Fruit fly (Drosophila melanogaster) ovary, adult (tissue): ENCODE measurements around the gene CG43367.
A peak's percentile ranks its signal among the peaks of the same experiment; 100 is the strongest.

Experiments used
- CG17801 ChIP-seq: fragments of 200-800 bp; optimal IDR thresholded peaks from 2 replicates; lab custom pipeline; 2019; ENCODE audit warnings: missing biosample characterization, mild to moderate bottlenecking, missing genetic modification characterization, moderate library complexity; ENCODE audit not compliant: partially characterized antibody

Gene CG43367

DNA sequence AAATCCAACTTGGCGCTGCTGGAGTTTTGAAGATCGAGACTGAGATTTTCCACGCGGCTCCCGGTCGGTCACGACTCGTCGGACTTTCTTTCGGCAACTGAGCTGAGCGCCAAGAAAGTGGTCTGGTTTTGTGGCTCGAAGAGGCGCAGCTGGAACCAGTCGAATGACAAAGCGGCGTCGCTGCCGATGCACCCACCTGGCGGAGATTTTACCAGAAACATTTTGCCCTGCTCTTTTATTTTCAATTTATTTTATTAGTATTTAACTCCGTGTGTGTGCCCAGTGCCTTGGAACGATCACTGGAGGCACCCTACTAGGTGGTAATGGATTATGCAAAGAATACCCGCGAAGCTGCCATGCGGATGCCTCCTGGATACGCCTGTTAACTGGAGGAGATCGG is 10.4 kb downstream of the CG43367 start, which contains the start of gene CG15005:
TSS of gene CG15005 (minus strand) at position 101 of the 400 bp plus-strand sequence.
- TF ChIP-seq CG17801 (GFP tag; lab: Kevin White, UChicago) = no peak

DNA sequence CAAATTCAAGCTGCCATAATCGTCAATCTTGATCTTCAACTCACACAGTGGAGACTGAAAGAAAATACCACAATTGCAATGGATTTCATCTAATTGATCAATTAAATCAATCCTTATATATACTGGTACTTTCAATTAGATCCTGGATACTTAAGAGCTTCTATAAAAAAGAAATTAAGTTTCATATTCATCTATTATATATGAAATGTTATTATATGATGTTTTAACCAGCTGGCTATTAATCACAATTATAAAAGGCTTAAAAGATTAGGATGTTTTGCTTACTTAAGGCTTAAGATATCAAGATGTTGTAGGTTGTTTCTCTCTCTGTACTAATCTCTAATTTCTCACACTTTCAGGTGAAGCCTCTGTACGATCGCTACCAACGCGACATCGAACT is 11.1 kb downstream of the CG43367 start:
- TF ChIP-seq CG17801 (GFP tag; lab: Kevin White, UChicago) = no peak

DNA sequence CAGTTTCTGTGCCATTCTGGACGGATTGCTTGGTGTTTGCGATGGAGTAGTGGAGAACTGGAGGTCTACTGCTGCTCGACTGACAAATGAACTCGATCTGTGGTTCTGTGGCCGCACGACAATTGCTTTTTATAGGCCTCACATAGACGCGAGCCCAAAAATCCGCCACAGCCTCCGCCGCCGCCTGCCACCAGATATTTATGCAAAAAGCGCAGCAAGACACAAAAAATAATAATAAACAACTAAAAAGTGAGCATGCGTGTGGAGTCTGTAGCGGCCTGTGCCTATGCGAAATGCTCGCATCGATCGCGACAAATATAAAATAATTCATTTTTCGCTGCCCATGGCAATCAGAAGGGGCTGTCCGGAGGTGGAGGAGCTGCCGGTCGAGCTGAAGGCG is 15.3 kb downstream of the CG43367 start, which contains the start of gene Cpr64Aa:
TSS of gene Cpr64Aa (minus strand) at position 101 of the 400 bp plus-strand sequence.
- TF ChIP-seq CG17801 (GFP tag; lab: Kevin White, UChicago) = no peak

DNA sequence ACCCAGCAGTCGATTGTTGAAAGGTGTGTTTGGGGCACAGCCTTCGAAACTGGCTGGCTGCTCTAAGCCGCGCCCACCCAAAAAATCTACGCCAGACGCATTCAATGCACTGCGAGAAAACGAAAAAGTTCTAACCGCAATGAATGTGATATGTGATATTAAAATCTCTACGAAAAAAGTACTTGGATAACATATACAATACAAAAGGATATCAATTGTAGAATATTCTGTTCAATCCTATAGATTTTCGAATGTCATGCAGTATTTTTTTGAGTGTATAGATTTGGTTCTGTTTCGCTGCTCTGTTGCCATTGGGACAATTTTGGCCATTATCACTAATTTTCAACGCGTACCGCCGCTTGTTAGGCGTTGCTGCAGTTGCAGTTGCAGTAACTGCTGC is 15.9 kb downstream of the CG43367 start:
- no peak for TF ChIP-seq CG17801 (GFP tag; lab: Kevin White, UChicago)

DNA sequence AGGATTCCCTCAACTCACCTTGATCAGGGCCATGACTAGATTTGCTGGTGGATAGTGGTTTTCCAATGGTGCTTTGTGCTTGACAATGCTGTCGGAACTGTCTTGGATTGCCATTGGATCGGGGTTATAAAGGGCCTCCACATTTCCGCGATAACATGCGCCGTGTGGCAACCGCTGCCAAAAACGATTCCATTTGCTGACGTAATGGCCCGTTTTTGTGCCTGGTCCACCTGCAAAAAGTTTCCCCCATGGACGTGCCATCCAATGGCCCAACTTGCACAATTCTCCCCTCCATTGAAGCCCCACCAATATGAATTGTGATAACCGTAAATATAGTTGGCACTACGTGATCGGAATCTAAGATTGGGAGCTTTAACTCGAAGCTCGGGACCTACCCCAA is 17.6 kb downstream of the CG43367 start, which contains the start of gene Cpr64Ab:
TSS of gene Cpr64Ab (minus strand) at position 101 of the 400 bp plus-strand sequence.
- no peak for TF ChIP-seq CG17801 (GFP tag; lab: Kevin White, UChicago)

DNA sequence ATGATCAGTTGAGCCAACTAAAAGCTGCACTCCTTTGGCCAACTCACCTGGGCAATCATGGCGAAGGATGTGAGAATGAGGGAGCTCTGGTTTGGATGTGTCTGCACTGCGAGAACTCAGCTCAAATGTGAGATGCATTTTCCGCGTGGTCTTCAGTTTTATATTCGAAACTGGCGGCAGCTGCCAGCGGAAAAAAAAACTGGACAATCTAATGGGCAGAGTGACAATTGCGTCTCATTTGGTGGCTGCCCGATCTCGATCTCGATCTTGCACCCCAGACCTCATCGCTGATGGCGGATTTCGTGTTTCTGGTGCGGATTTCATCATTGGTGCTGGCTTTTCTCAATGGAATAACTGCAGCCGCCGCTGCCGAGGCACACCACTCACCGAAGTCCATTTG is 19.0 kb downstream of the CG43367 start, which contains the start of gene Cpr64Ac:
TSS of gene Cpr64Ac (minus strand) at position 101 of the 400 bp plus-strand sequence.
- TF ChIP-seq CG17801 (GFP tag; lab: Kevin White, UChicago) = no peak

DNA sequence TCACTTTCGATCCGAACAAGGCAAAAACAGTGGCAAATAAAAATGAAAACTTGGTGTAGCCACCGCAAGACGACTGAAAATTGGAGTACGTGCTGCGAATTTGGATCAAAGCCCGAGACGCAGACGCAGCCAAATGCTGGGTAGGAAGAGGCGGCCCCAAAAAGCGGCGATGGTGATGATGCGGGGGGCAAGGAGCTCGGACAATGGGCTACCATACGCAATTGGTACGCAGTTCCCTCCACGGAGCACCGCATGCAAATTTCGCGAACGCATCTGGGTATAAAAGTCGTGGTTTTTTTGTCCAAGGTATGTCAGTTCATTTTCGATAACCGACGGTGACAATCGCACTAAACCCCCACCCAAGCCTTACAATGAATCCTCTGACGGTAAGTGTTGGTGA is 21.3 kb downstream of the CG43367 start, which contains the start of gene Cpr64Ad:
TSS of gene Cpr64Ad (plus strand) at position 301 of the 400 bp plus-strand sequence.
- TF ChIP-seq CG17801 (GFP tag; lab: Kevin White, UChicago) = no peak

DNA sequence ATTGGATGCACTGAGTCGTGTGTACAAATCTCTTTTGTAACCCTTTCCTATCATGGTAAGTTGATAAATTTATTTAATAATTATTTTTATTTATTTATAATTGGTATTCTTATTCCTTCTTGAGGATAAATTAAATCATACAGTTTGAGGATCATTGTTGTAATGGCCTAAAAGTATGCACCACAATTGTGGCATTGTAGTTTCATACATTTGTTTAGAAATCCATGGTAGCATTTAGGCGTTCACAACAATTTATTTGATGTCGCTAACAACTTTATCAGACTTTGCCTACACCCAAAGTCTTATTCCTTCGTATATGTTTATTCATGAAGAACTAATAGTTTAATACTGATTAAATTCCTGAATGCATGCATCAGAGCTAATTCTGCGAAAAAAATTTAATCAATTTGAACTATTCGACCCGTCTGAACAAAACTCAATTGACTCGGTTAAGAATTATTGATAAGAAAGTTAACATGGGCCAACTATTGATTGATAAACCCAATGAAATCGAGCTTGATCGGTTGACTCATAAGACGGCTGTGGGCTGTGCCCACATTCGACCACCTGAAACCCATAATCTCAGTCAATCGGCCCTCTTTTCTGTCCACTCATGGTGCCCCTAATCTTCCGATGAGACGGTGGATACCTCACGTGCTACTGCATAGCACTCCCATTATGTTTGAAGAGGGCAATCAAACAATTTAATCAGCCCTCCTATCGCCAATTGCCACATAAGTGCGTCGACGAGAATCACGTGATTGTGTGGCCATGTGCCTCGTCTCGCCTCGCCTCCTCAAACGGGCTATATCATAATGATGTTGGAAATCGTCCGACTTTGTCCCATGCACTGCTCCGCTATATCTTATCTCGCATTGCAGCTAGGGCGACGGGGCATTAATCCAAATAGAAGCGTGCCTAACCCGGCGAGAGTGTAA is 25.8 kb downstream of the CG43367 start:
- TF ChIP-seq CG17801 (GFP tag; lab: Kevin White, UChicago) = no peak

DNA sequence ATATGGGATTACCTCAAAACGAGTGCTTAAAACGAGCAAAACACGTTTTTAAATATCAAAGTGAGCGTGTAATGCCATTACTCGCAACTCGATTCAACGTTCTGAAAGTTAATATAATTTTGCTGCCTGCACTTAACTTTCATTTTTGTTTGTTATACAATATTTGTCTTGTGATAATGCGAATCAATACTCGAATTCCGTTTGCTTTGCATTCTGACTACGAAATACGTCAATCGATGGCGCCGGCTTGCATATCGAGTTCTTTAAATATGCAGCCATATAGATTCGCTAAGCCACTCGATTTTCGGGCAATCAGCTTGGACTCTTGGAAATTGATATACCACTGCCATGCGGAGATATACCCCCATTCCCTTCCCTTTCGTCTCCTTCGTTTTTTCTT is 26.9 kb downstream of the CG43367 start:
- no peak for TF ChIP-seq CG17801 (GFP tag; lab: Kevin White, UChicago)

DNA sequence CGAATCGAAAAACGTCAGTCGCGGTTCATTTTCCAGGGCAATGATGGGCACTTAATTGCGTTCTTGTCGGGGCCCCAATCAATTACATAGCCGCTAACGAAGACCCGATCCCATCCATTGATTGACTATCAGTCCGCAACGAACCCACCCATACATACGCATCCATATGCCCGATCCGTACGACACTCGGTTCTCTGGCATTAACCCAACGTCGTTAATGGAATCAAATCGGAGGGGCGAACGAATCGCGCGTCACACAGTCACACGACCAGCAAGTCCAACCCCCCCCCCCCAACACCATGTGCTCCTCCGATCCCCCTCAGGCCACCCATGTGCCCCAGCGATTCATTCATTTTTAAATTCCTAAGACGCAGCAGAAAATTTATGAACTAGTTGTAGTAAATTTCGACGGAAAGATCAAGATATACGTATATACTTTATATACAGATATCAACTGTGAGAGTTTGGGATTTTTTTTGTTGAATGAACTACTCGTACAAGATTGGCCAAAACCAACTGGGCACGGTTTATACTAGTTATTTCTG is 27.5 kb downstream of the CG43367 start:
- TF ChIP-seq CG17801 (GFP tag; lab: Kevin White, UChicago) = no peak

DNA sequence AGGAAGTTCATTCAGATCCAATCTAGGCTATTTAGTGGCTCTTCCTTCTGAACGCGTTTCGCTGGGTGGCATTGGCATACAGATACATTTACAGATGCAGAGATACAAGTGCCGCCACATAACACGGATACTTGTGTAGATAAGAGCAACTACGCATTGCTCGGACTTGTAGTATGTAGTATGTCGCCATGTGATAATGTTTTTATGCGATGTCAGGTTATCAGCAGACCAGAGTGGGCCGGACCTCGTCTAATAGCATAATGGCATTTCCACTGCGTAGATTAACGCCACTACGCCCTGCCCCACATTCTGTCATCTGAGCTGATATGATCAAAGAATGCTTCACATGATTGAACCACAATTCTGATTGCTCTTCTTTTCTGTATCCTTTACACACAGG is 28.0 kb downstream of the CG43367 start:
- TF ChIP-seq CG17801 (GFP tag; lab: Kevin White, UChicago) = no peak

DNA sequence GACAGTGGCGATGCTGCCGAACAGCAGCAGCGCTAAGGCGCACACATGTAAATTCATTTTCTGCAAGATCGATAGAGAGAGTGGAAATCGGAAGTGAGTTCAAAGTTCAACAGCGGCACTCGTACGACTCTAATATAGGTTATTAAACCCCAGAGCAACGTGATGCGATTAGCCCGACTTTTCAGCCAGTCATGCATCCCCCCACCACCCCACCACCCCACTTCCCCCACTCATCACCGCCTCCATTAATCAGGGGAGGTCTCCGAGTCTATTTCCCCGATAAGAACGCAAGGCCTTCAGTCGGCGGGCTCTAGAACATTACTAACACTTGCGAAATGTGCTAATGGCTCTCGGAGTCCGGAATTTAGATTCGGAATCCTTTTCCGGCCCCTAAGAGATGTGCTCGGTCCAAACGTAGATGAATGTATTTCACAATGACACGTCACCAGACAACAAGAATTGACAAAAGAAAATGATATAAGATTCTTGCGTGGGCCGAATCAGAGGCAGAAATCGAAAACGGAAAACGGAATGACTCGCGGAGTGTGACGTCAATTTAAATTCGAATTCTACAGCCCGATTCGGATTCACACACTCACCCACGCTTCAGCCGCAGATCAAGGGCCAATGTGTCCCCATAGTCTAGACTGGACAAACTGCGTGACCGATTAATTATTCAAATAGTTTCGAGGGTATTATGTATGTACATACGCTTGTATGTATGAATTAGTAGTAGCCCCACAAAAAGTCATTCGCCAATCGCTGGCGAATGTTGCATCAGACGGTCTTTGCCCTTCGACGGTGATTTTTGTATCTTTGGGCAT is 32.1 kb downstream of the CG43367 start:
- no peak for TF ChIP-seq CG17801 (GFP tag; lab: Kevin White, UChicago)

DNA sequence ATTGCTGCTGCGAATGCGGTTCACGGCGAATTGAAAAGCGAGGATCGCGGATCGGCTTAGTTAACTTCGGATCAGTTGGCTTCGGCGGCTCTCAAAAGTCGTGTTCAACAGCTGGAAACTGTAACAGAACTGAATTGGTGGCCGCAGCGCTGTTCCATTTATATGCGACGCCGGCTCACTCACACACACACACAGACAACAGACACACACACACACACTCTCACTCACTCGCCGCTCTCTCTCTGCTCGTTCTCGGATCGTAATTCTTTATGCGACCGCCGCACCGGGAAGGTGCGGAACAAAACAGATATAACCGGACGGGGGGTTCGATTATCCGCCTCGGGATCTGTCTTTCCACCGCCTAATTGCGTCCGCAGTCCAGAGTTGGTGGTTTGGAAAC is 33.4 kb downstream of the CG43367 start, which contains the start of gene CG46460:
TSS of gene CG46460 (minus strand) at position 139 of the 400 bp plus-strand sequence.
- no peak for TF ChIP-seq CG17801 (GFP tag; lab: Kevin White, UChicago)

DNA sequence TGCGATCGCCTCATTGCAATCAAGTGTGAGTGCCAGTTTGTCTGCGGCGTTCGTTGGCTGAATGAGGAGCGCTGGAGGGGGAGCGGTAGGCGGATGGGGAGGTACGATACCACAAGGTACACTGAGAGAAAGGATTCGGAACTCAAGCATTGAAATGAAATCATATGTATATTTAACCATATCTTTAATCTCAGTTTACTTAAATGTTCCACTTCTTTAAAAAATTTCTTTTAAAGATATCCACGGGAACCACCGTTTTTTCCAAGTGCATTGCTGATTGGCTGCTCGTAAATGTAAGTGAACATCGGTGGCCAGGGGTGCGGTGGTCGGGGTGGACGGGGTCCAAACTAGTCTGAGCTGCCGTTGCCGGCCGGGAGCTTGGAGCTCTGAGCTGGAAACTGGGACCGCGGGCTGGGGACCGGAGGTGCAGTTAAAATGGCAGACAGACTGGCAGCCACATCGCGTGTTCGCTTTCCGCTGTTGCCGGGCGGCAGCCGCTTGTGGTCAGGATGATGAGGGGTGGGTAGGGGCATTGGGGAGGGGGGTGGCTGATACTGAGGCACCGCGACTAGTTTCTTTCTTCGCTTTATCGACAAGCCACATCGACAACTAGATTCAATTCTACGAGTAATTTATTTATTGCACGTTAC is 34.5 kb downstream of the CG43367 start:
- TF ChIP-seq CG17801 (GFP tag; lab: Kevin White, UChicago) = peak; percentile 57
